Worm (Caenorhabditis elegans) whole organism, young adult: Measurements from ENCODE around the gene pals-24.
A peak's percentile ranks its signal among the peaks of the same experiment; 100 is the strongest.
"Not testable (repeated sequence)": the region's sequence is repeated elsewhere in the genome, so short reads cannot be mapped to it uniquely, and the experiment has no call there.

Source experiments
- C17E4.6 ChIP-seq: fragments of 200-800 bp; sonication (Bioruptor generic); IDR thresholded peaks from 2 replicates; pipeline ENCODE4 v1.3.6; 2022; ENCODE audit warnings: missing genetic modification reagents, missing genetic modification characterization, missing compliant biosample characterization
- F10E7.11 ChIP-seq: sonication (generic microtip); optimal IDR thresholded peaks from 2 replicates; lab custom pipeline; 2017; ENCODE audit warnings: mild to moderate bottlenecking, missing genetic modification characterization, moderate library complexity, missing compliant biosample characterization
- F22D6.2 ChIP-seq: sonication (generic microtip); optimal IDR thresholded peaks from 2 replicates; lab custom pipeline; 2016; ENCODE audit warnings: mild to moderate bottlenecking, missing genetic modification characterization, missing compliant biosample characterization
- F57C9.4 ChIP-seq: sonication (generic microtip); optimal IDR thresholded peaks from 2 replicates; lab custom pipeline; 2017; ENCODE audit warnings: mild to moderate bottlenecking, missing genetic modification characterization, missing compliant biosample characterization
- K11D2.4 ChIP-seq: fragments of 200-800 bp; sonication (Bioruptor generic); IDR thresholded peaks from 2 replicates; pipeline ENCODE4 v1.3.6; 2022; ENCODE audit warnings: missing genetic modification reagents, missing genetic modification characterization, missing compliant biosample characterization
- ama-1 ChIP-seq, 3 experiments: fragments of 150-350 bp in 1 of 3; sonication (generic microtip) in 2 of 3; optimal IDR thresholded peaks; 2 replicates each; lab custom pipeline; 2014 to 2018; ENCODE audit warnings: missing biosample characterization in 2 of 3, missing genetic modification characterization in 2 of 3, missing genetic modification reagents in 2 of 3
- aptf-2 ChIP-seq: fragments of 200-800 bp; sonication (Bioruptor generic); conservative IDR thresholded peaks from 2 replicates; pipeline ENCODE4 v1.3.6; 2022; ENCODE audit warnings: missing genetic modification reagents, missing genetic modification characterization, missing compliant biosample characterization
- cebp-1 ChIP-seq, 2 experiments: fragments of 200-800 bp in 1 of 2; sonication (Bioruptor generic) in 1 of 2; sonication (generic microtip) in 1 of 2; IDR thresholded peaks in 1 of 2; optimal IDR thresholded peaks in 1 of 2; 2 replicates each; pipeline versions ENCODE4 v1.3.6 to Lab custom; 2017 to 2022; ENCODE audit warnings: missing compliant biosample characterization in 2 of 2, missing genetic modification characterization in 2 of 2, mild to moderate bottlenecking in 1 of 2, missing genetic modification reagents in 1 of 2, moderate library complexity in 1 of 2
- ceh-40 ChIP-seq: fragments of 200-800 bp; sonication (Bioruptor generic); IDR thresholded peaks from 2 replicates; pipeline ENCODE4 v1.3.6; 2022; ENCODE audit warnings: missing genetic modification characterization, missing compliant biosample characterization
- die-1 ChIP-seq: sonication (generic microtip); optimal IDR thresholded peaks from 2 replicates; lab custom pipeline; 2016; ENCODE audit warnings: missing genotype, mild to moderate bottlenecking, missing genetic modification characterization, missing compliant biosample characterization
- dpff-1 ChIP-seq: sonication (generic microtip); optimal IDR thresholded peaks from 2 replicates; lab custom pipeline; 2017; ENCODE audit warnings: mild to moderate bottlenecking, missing genetic modification characterization, missing compliant biosample characterization
- egl-18 ChIP-seq: fragments of 200-800 bp; sonication (Bioruptor generic); IDR thresholded peaks from 2 replicates; pipeline ENCODE4 v1.3.6; 2022; ENCODE audit warnings: missing genetic modification reagents, missing genetic modification characterization, missing compliant biosample characterization
- ets-4 ChIP-seq: fragments of 200-800 bp; sonication (Bioruptor generic); optimal IDR thresholded peaks from 2 replicates; lab custom pipeline; 2018; ENCODE audit warnings: mild to moderate bottlenecking, missing genetic modification characterization, missing compliant biosample characterization
- fkh-3 ChIP-seq: sonication (generic microtip); optimal IDR thresholded peaks from 2 replicates; lab custom pipeline; 2016; ENCODE audit warnings: mild to moderate bottlenecking, missing genetic modification characterization, missing compliant biosample characterization
- gei-17 ChIP-seq: fragments of 200-800 bp; sonication (Bioruptor generic); optimal IDR thresholded peaks from 2 replicates; lab custom pipeline; 2018; ENCODE audit warnings: mild to moderate bottlenecking, missing genetic modification characterization, missing compliant biosample characterization
- hmg-1.2 ChIP-seq: fragments of 200-800 bp; sonication (Bioruptor generic); IDR thresholded peaks from 2 replicates; pipeline ENCODE4 v1.3.6; 2022; ENCODE audit warnings: missing genetic modification reagents, missing genetic modification characterization, missing compliant biosample characterization
- hsf-1 ChIP-seq: fragments of 200-800 bp; sonication (Bioruptor generic); IDR thresholded peaks from 2 replicates; pipeline ENCODE4 v1.3.6; 2022; ENCODE audit warnings: missing genetic modification reagents, missing genetic modification characterization, missing compliant biosample characterization
- lir-1 ChIP-seq: fragments of 200-800 bp; sonication (Bioruptor generic); conservative IDR thresholded peaks from 2 replicates; pipeline ENCODE4 v1.3.6; 2022; ENCODE audit warnings: missing genetic modification reagents, missing genetic modification characterization, missing compliant biosample characterization
- lsy-27 ChIP-seq: sonication (generic microtip); optimal IDR thresholded peaks from 2 replicates; lab custom pipeline; 2017; ENCODE audit warnings: missing genetic modification characterization, mild to moderate bottlenecking, missing compliant biosample characterization, antibody characterized with exemption, missing genotype, borderline replicate concordance; ENCODE audit not compliant: insufficient read depth
- madf-6 ChIP-seq: fragments of 200-800 bp; sonication (Bioruptor generic); IDR thresholded peaks from 2 replicates; pipeline ENCODE4 v1.3.6; 2022; ENCODE audit warnings: missing genetic modification reagents, missing genetic modification characterization, missing compliant biosample characterization
- mxl-1 ChIP-seq: sonication (generic microtip); optimal IDR thresholded peaks from 2 replicates; lab custom pipeline; 2016; ENCODE audit warnings: missing genetic modification characterization, missing compliant biosample characterization
- nhr-179 ChIP-seq: sonication (generic microtip); optimal IDR thresholded peaks from 2 replicates; lab custom pipeline; 2016; ENCODE audit warnings: mild to moderate bottlenecking, missing genetic modification characterization, missing compliant biosample characterization
- nhr-27 ChIP-seq: fragments of 200-800 bp; sonication (Bioruptor generic); optimal IDR thresholded peaks from 2 replicates; lab custom pipeline; 2018; ENCODE audit warnings: mild to moderate bottlenecking, missing genetic modification characterization, moderate library complexity, missing compliant biosample characterization
- repo-1 ChIP-seq: sonication (generic microtip); optimal IDR thresholded peaks from 2 replicates; lab custom pipeline; 2017; ENCODE audit warnings: mild to moderate bottlenecking, missing genetic modification characterization, missing compliant biosample characterization
- rpc-1 ChIP-seq, 2 experiments: fragments of 150-350 bp in 1 of 2; sonication (generic microtip) in 1 of 2; optimal IDR thresholded peaks; 2 replicates each; lab custom pipeline; 2014 to 2018; ENCODE audit warnings: missing biosample characterization in 1 of 2, missing genetic modification characterization in 1 of 2, missing genetic modification reagents in 1 of 2, missing genotype in 1 of 2
- unc-130 ChIP-seq: sonication (generic microtip); optimal IDR thresholded peaks from 2 replicates; lab custom pipeline; 2016; ENCODE audit warnings: missing genetic modification reagents, missing genetic modification characterization, missing compliant biosample characterization
- ztf-22 ChIP-seq: fragments of 200-800 bp; sonication (Bioruptor generic); optimal IDR thresholded peaks from 2 replicates; lab custom pipeline; 2018; ENCODE audit warnings: mild to moderate bottlenecking, missing genetic modification characterization, moderate library complexity, missing compliant biosample characterization
- ztf-6 ChIP-seq: fragments of 200-800 bp; sonication (Bioruptor generic); IDR thresholded peaks from 2 replicates; pipeline ENCODE4 v1.3.6; 2022; ENCODE audit warnings: missing genetic modification reagents, missing genetic modification characterization, missing compliant biosample characterization

The pals-24 gene

ce11 chrIII:94759-95330, 25.4 kb upstream of the pals-24 start, which contains the start of gene pat-4:
Gene pat-4 (minus strand): TSS chrIII:94809.
- peak; percentile 88 for TF ChIP-seq hmg-1.2 (GFP tag; lab: Robert Waterston, UW)
- TF ChIP-seq ztf-22 (GFP tag; lab: Kevin White, UChicago): no peak
- TF ChIP-seq cebp-1 (GFP tag; IDR thresholded peaks at IDR 0.05; lab: Robert Waterston, UW): no peak
- TF ChIP-seq cebp-1 (tag; optimal IDR thresholded peaks at IDR 0.05; lab: Kevin White, UChicago): peak; percentile 42
- no peak for TF ChIP-seq madf-6 (GFP tag; lab: Robert Waterston, UW)

ce11 chrIII:96196-96595, 24.0 kb upstream of the pals-24 start:
- TF ChIP-seq hmg-1.2 (GFP tag; lab: Robert Waterston, UW) (peak; percentile 90), mxl-1 (tag; lab: Kevin White, UChicago) (no peak), cebp-1 (GFP tag; IDR thresholded peaks at IDR 0.05; lab: Robert Waterston, UW) (no peak), cebp-1 (tag; optimal IDR thresholded peaks at IDR 0.05; lab: Kevin White, UChicago) (peak; percentile 0)

ce11 chrIII:97018-97417, 23.2 kb upstream of the pals-24 start, which contains the start of gene C29F9.8:
Gene C29F9.8 (minus strand): TSS chrIII:97118.
- not testable (repeated sequence) for TF ChIP-seq lsy-27; die-1 (tag; lab: Kevin White, UChicago); nhr-27 (tag; lab: Kevin White, UChicago)

ce11 chrIII:98822-99221, 21.4 kb upstream of the pals-24 start, which contains the start of gene C29F9.9:
Gene C29F9.9 (minus strand): TSS chrIII:98922.
- not testable (repeated sequence) for TF ChIP-seq nhr-179; ztf-6 (GFP tag; lab: Robert Waterston, UW); F57C9.4 (tag; lab: Kevin White, UChicago)

- TF ChIP-seq repo-1: no peak
- TF ChIP-seq C17E4.6 (GFP tag; lab: Robert Waterston, UW): no peak
- TF ChIP-seq dpff-1: no peak
- no peak for TF ChIP-seq lir-1 (GFP tag; lab: Robert Waterston, UW)
- no peak for TF ChIP-seq gei-17 (GFP tag; lab: Kevin White, UChicago)
- TF ChIP-seq aptf-2 (GFP tag; lab: Robert Waterston, UW): no peak
- no peak for TF ChIP-seq K11D2.4 (GFP tag; lab: Robert Waterston, UW)
- no peak for TF ChIP-seq unc-130 (GFP tag; lab: Kevin White, UChicago)
- no peak for TF ChIP-seq madf-6 (GFP tag; lab: Robert Waterston, UW)
- TF ChIP-seq rpc-1 (optimal IDR thresholded peaks at IDR 0.05; lab: Kevin White, UChicago): no peak
- no peak for TF ChIP-seq rpc-1 (tag; optimal IDR thresholded peaks at IDR 0.05; lab: Kevin White, UChicago)
- no peak for TF ChIP-seq ama-1 (optimal IDR thresholded peaks at IDR 0.05; lab: Kevin White, UChicago)
- TF ChIP-seq ama-1 (GFP tag; optimal IDR thresholded peaks at IDR 0.05; lab: Kevin White, UChicago): no peak
- TF ChIP-seq fkh-3 (tag; lab: Kevin White, UChicago): no peak
- TF ChIP-seq egl-18 (GFP tag; lab: Robert Waterston, UW): no peak
- TF ChIP-seq lsy-27: no peak
- no peak for TF ChIP-seq ceh-40 (GFP tag; lab: Robert Waterston, UW)
- no peak for TF ChIP-seq F10E7.11 (tag; lab: Kevin White, UChicago)
- no peak for TF ChIP-seq ets-4 (GFP tag; lab: Kevin White, UChicago)
- no peak for TF ChIP-seq hsf-1 (GFP tag; lab: Robert Waterston, UW)
- TF ChIP-seq F22D6.2 (tag; lab: Kevin White, UChicago): no peak
- TF ChIP-seq, all 124 proteins: peak for 0
These were observed 5.6 kb upstream of the pals-24 start, which contains the start of gene C29F9.6 for ce11 chrIII:114603-115002. Gene C29F9.6 (plus strand): TSS chrIII:114903.
